Worm (Caenorhabditis elegans): Measurements from ENCODE around the gene C07B5.3.

C07B5.3 gene

ce11 chrX:9550519-9550918 is 27.5 kb upstream of the C07B5.3 start (continued):
- TF ChIP-seq zip-2 (tag; optimal IDR thresholded peaks at IDR 0.05) (no peak), hlh-30 (tag; optimal IDR thresholded peaks at IDR 0.05; ENCODE audit: insufficient read depth) (no peak), aha-1 (tag) (no peak), nhr-41 (GFP tag; IDR thresholded peaks at IDR 0.05) (no peak), snpc-4 (tag; optimal IDR thresholded peaks at IDR 0.05) (no peak), nhr-28 (tag; optimal IDR thresholded peaks at IDR 0.05) (peak; percentile 50), ceh-32 (tag; optimal IDR thresholded peaks at IDR 0.05; ENCODE audit: poor library complexity) (no peak), mes-2 (tag; optimal IDR thresholded peaks at IDR 0.05; ENCODE audit: poor library complexity, severe bottlenecking) (no peak), set-16 (GFP tag; IDR thresholded peaks at IDR 0.05) (no peak), attf-4 (tag; optimal IDR thresholded peaks at IDR 0.05) (no peak), nhr-25 (tag; optimal IDR thresholded peaks at IDR 0.05; ENCODE audit: borderline replicate concordance, insufficient read depth) (no peak), hif-1 (tag; optimal IDR thresholded peaks at IDR 0.05) (no peak), lin-29 (GFP tag; IDR thresholded peaks at IDR 0.05) (no peak), nhr-76 (tag; optimal IDR thresholded peaks at IDR 0.05) (no peak), nhr-6 (tag; optimal IDR thresholded peaks at IDR 0.05) (no peak), ZK337.2 (GFP tag; IDR thresholded peaks at IDR 0.05) (no peak), ceh-28 (tag; optimal IDR thresholded peaks at IDR 0.05) (no peak), egl-43 (GFP tag; IDR thresholded peaks at IDR 0.05) (no peak), ctbp-1 (GFP tag; IDR thresholded peaks at IDR 0.05) (no peak), aly-2 (tag; optimal IDR thresholded peaks at IDR 0.05) (no peak), ceh-82 (tag; optimal IDR thresholded peaks at IDR 0.05) (no peak)

ce11 chrX:9549657-9550369 is 26.8 kb upstream of the C07B5.3 start:
- TF ChIP-seq daf-16 (GFP tag; optimal IDR thresholded peaks at IDR 0.05) (peak in 1 of 2 experiments; percentile 26), daf-16 (tag; optimal IDR thresholded peaks at IDR 0.05) (peak; percentile 23), mes-2 (tag; optimal IDR thresholded peaks at IDR 0.05; ENCODE audit: poor library complexity, severe bottlenecking) (peak; percentile 6), pha-4 (GFP tag; IDR thresholded peaks at IDR 0.05) (0 out of 2 replicates have a peak, but pooled peaks have one; percentile 19), pha-4 (tag; optimal IDR thresholded peaks at IDR 0.05) (no peak), dmd-6 (GFP tag; IDR thresholded peaks at IDR 0.05) (no peak)

DNA sequence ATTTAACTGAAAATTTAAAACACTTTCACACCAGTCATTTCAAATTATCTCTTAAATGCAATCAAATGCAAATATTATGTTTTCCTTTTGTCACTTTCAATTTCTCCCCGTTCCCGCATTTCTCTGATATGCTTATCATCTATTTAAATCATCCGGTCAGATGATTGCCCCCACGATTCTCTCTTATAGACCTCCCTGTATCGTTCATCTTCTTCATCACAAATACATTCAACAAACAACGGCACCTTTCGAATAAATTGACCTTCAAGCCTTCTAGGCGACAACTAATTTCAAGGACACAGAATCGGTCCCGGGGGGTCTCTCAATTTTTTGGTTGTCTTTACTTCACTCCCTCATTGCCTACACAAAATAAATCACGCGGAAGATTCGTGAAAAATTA is 25.9 kb upstream of the C07B5.3 start:
- TF ChIP-seq nhr-76 (tag; optimal IDR thresholded peaks at IDR 0.05), result no peak
- no peak for TF ChIP-seq sdz-12 (GFP tag; optimal IDR thresholded peaks at IDR 0.05)
- TF ChIP-seq dmd-6 (GFP tag; IDR thresholded peaks at IDR 0.05), result no peak
- peak; percentile 67 for TF ChIP-seq nhr-28 (tag; optimal IDR thresholded peaks at IDR 0.05)
- TF ChIP-seq hlh-30 (tag; optimal IDR thresholded peaks at IDR 0.05; ENCODE audit: insufficient read depth), result peak; percentile 46
- no peak for TF ChIP-seq egl-43 (GFP tag; IDR thresholded peaks at IDR 0.05)
- no peak for TF ChIP-seq ZK337.2 (GFP tag; IDR thresholded peaks at IDR 0.05)
- TF ChIP-seq nhr-102 (tag; optimal IDR thresholded peaks at IDR 0.05), result no peak
- no peak for TF ChIP-seq T26A8.4 (GFP tag; IDR thresholded peaks at IDR 0.05)
- TF ChIP-seq spr-1 (tag; optimal IDR thresholded peaks at IDR 0.05), result no peak
- TF ChIP-seq lin-38 (GFP tag; IDR thresholded peaks at IDR 0.05), result no peak
- no peak for TF ChIP-seq lin-39 (tag; optimal IDR thresholded peaks at IDR 0.05)
- TF ChIP-seq dmd-9 (GFP tag; IDR thresholded peaks at IDR 0.05), result no peak
- no peak for TF ChIP-seq R02D3.7 (tag; optimal IDR thresholded peaks at IDR 0.05)
- no peak for TF ChIP-seq nhr-77 (tag; optimal IDR thresholded peaks at IDR 0.05)
- no peak for TF ChIP-seq Y48G9A.11 (GFP tag; IDR thresholded peaks at IDR 0.05)
- no peak for TF ChIP-seq cey-2 (tag; optimal IDR thresholded peaks at IDR 0.05; ENCODE audit: borderline replicate concordance, insufficient read depth)
- TF ChIP-seq ces-1 (GFP tag; optimal IDR thresholded peaks at IDR 0.05), result no peak
- TF ChIP-seq hmg-1.1 (GFP tag; IDR thresholded peaks at IDR 0.05), result no peak
- TF ChIP-seq madf-5 (GFP tag; IDR thresholded peaks at IDR 0.05), result no peak
- no peak for TF ChIP-seq daf-12 (tag; optimal IDR thresholded peaks at IDR 0.05)
- TF ChIP-seq php-3 (GFP tag; IDR thresholded peaks at IDR 0.05), result no peak
- TF ChIP-seq mxl-3 (GFP tag; optimal IDR thresholded peaks at IDR 0.05), result peak; percentile 3
- TF ChIP-seq lsy-2 (tag; optimal IDR thresholded peaks at IDR 0.05), result no peak
- TF ChIP-seq ceh-32 (tag; optimal IDR thresholded peaks at IDR 0.05; ENCODE audit: poor library complexity), result no peak
- no peak for TF ChIP-seq zfp-3 (GFP tag; conservative IDR thresholded peaks at IDR 0.05)
- no peak for TF ChIP-seq Y105C5A.15 (GFP tag; IDR thresholded peaks at IDR 0.05)
- no peak for TF ChIP-seq tra-1 (GFP tag; IDR thresholded peaks at IDR 0.05)
